Worm (Caenorhabditis elegans): ENCODE measurements around the gene Y47D3A.13.

DNA sequence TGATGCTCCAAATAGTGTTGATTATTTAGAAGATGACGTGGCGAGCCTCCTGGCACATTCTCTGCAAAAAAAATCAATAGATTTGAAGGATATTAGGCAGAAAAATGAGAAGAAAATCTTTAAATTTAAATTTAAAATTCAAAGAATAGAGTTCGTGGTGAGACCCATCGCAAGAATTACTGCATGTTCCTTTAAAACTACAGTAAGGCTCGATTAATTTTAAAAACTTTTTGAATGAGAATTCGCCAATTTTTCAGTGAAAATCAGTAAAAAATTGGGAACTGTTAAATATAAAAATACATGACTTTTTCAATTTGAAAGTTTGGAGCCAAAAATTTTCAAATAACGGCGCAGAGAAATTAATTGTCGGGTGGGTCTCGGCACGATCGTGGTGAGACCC is 28.8 kb downstream of the Y47D3A.13 start, which contains the start of gene tra-1:
- no peak for TF ChIP-seq C38D4.7 (GFP tag; optimal IDR thresholded peaks at IDR 0.05)
- no peak for TF ChIP-seq unc-86 (tag; optimal IDR thresholded peaks at IDR 0.05)
- no peak for TF ChIP-seq ceh-2 (tag; optimal IDR thresholded peaks at IDR 0.05)
- no peak for TF ChIP-seq fkh-10 (GFP tag; optimal IDR thresholded peaks at IDR 0.05)
- no peak for TF ChIP-seq ets-4 (tag; optimal IDR thresholded peaks at IDR 0.05)
